Worm (Caenorhabditis elegans) whole organism, L4 larva: ENCODE results near the gene nspf-2.

ENCODE experiments used
- F26F4.8 ChIP-seq: fragments of 200-800 bp; sonication (Bioruptor generic); conservative IDR thresholded peaks from 2 replicates; pipeline ENCODE4 v1.3.6; 2022; ENCODE audit warnings: missing genetic modification characterization, missing compliant biosample characterization
- F49E8.2 ChIP-seq: sonication (generic microtip); optimal IDR thresholded peaks from 2 replicates; lab custom pipeline; 2016; ENCODE audit warnings: missing compliant biosample characterization, mild to moderate bottlenecking, missing genetic modification characterization, borderline replicate concordance
- T20F7.1 ChIP-seq: fragments of 200-800 bp; sonication (Bioruptor generic); optimal IDR thresholded peaks from 2 replicates; lab custom pipeline; 2018; ENCODE audit warnings: mild to moderate bottlenecking, missing genetic modification characterization, missing compliant biosample characterization
- T26A8.4 ChIP-seq: fragments of 200-800 bp; sonication (Bioruptor generic); IDR thresholded peaks from 2 replicates; pipeline ENCODE4 v1.3.6; 2022; ENCODE audit warnings: missing genetic modification characterization, missing compliant biosample characterization
- Y105C5A.15 ChIP-seq: fragments of 200-800 bp; sonication (Bioruptor generic); IDR thresholded peaks from 2 replicates; pipeline ENCODE4 v1.3.6; 2022; ENCODE audit warnings: missing genetic modification characterization, missing compliant biosample characterization
- Y48G9A.11 ChIP-seq: fragments of 200-800 bp; sonication (Bioruptor generic); IDR thresholded peaks from 2 replicates; pipeline ENCODE4 v1.3.6; 2022; ENCODE audit warnings: missing genetic modification reagents, missing genetic modification characterization, missing compliant biosample characterization
- ceh-20 ChIP-seq: fragments of 200-800 bp; sonication (Bioruptor generic); IDR thresholded peaks from 2 replicates; pipeline ENCODE4 v1.3.6; 2022; ENCODE audit warnings: missing genetic modification reagents, missing genetic modification characterization, missing compliant biosample characterization
- ceh-62 ChIP-seq: sonication (generic microtip); optimal IDR thresholded peaks from 2 replicates; lab custom pipeline; 2017; ENCODE audit warnings: missing biosample characterization, missing genetic modification characterization
- ces-1 ChIP-seq: fragments of 150-350 bp; sonication (generic microtip); optimal IDR thresholded peaks from 4 replicates; lab custom pipeline; 2014; ENCODE audit warnings: missing biosample characterization, missing genetic modification reagents, missing genetic modification characterization
- daf-16 ChIP-seq, 3 experiments: sonication (generic microtip); optimal IDR thresholded peaks; 2 replicates each; lab custom pipeline; 2016 to 2017; ENCODE audit warnings: missing genetic modification characterization in 3 of 3, missing genetic modification reagents in 3 of 3, mild to moderate bottlenecking in 2 of 3, missing compliant biosample characterization in 2 of 3, missing biosample characterization in 1 of 3, moderate library complexity in 1 of 3
- dmd-6 ChIP-seq: fragments of 200-800 bp; sonication (Bioruptor generic); IDR thresholded peaks from 2 replicates; pipeline ENCODE4 v1.3.6; 2022; ENCODE audit warnings: missing genetic modification reagents, missing genetic modification characterization, missing compliant biosample characterization
- dpl-1 ChIP-seq: fragments of 150-350 bp; optimal IDR thresholded peaks from 2 replicates; lab custom pipeline; 2014; ENCODE audit warnings: missing biosample characterization, missing genetic modification reagents, missing genetic modification characterization
- egl-27 ChIP-seq: sonication (generic microtip); optimal IDR thresholded peaks from 3 replicates; lab custom pipeline; 2017; ENCODE audit warnings: missing biosample characterization, missing genetic modification reagents, missing genetic modification characterization
- egl-43 ChIP-seq: fragments of 200-800 bp; sonication (Bioruptor generic); IDR thresholded peaks from 2 replicates; pipeline ENCODE4 v1.3.6; 2022; ENCODE audit warnings: missing genetic modification reagents, missing genetic modification characterization, missing compliant biosample characterization
- gei-8 ChIP-seq: fragments of 200-800 bp; sonication (Bioruptor generic); optimal IDR thresholded peaks from 2 replicates; lab custom pipeline; 2018; ENCODE audit warnings: mild to moderate bottlenecking, missing genetic modification characterization, missing compliant biosample characterization
- hif-1 ChIP-seq, 2 experiments: sonication (generic microtip); optimal IDR thresholded peaks; 2 replicates each; lab custom pipeline; 2016 to 2017; ENCODE audit warnings: missing compliant biosample characterization in 2 of 2, missing genetic modification characterization in 2 of 2, missing genetic modification reagents in 2 of 2, missing genotype in 2 of 2, mild to moderate bottlenecking in 1 of 2
- hlh-11 ChIP-seq: fragments of 200-800 bp; sonication (Bioruptor generic); optimal IDR thresholded peaks from 2 replicates; lab custom pipeline; 2018; ENCODE audit warnings: mild to moderate bottlenecking, missing genetic modification characterization, missing compliant biosample characterization
- hmg-1.1 ChIP-seq: fragments of 200-800 bp; sonication (Bioruptor generic); IDR thresholded peaks from 2 replicates; pipeline ENCODE4 v1.3.6; 2022; ENCODE audit warnings: missing genetic modification reagents, missing genetic modification characterization, missing compliant biosample characterization
- lin-15B ChIP-seq: fragments of 150-350 bp; sonication (generic microtip); optimal IDR thresholded peaks from 3 replicates; lab custom pipeline; 2014; ENCODE audit warnings: missing biosample characterization, missing genetic modification characterization
- lir-3 ChIP-seq: sonication (generic microtip); optimal IDR thresholded peaks from 2 replicates; lab custom pipeline; 2016; ENCODE audit warnings: mild to moderate bottlenecking, missing genetic modification characterization, missing compliant biosample characterization
- lsy-2 ChIP-seq, 2 experiments: fragments of 150-350 bp in 1 of 2; sonication (generic microtip) in 1 of 2; optimal IDR thresholded peaks; 2 replicates each; lab custom pipeline; 2014 to 2017; ENCODE audit warnings: missing biosample characterization in 2 of 2, missing genetic modification characterization in 2 of 2
- mdl-1 ChIP-seq, 2 experiments: fragments of 150-350 bp in 1 of 2; sonication (generic microtip) in 1 of 2; optimal IDR thresholded peaks; 2 replicates each; lab custom pipeline; 2014 to 2017; ENCODE audit warnings: missing biosample characterization in 2 of 2, missing genetic modification characterization in 2 of 2
- mep-1 ChIP-seq: fragments of 150-350 bp; sonication (generic microtip); optimal IDR thresholded peaks from 3 replicates; lab custom pipeline; 2014; ENCODE audit warnings: missing biosample characterization, missing genetic modification characterization
- mxl-3 ChIP-seq: fragments of 200-800 bp; sonication (Bioruptor generic); optimal IDR thresholded peaks from 2 replicates; lab custom pipeline; 2018; ENCODE audit warnings: mild to moderate bottlenecking, missing genetic modification characterization, missing compliant biosample characterization
- nhr-11 ChIP-seq: fragments of 150-350 bp; optimal IDR thresholded peaks from 2 replicates; lab custom pipeline; 2014; ENCODE audit warnings: missing biosample characterization, missing genetic modification characterization
- nhr-237 ChIP-seq: sonication (generic microtip); optimal IDR thresholded peaks from 2 replicates; lab custom pipeline; 2017; ENCODE audit warnings: missing biosample characterization, missing genetic modification characterization
- nhr-28 ChIP-seq: fragments of 150-350 bp; optimal IDR thresholded peaks from 2 replicates; lab custom pipeline; 2014; ENCODE audit warnings: missing biosample characterization, missing genetic modification characterization
- nhr-6 ChIP-seq: fragments of 150-350 bp; optimal IDR thresholded peaks from 2 replicates; lab custom pipeline; 2014; ENCODE audit warnings: missing biosample characterization, missing genetic modification characterization
- nhr-77 ChIP-seq: fragments of 150-350 bp; optimal IDR thresholded peaks from 2 replicates; lab custom pipeline; 2014; ENCODE audit warnings: missing biosample characterization, missing genetic modification characterization
- pha-4 ChIP-seq, 2 experiments: fragments of 150-350 bp in 1 of 2; fragments of 200-800 bp in 1 of 2; sonication (Bioruptor generic) in 1 of 2; IDR thresholded peaks in 1 of 2; optimal IDR thresholded peaks in 1 of 2; 2 replicates each; pipeline versions ENCODE4 v1.3.6 to Lab custom; 2014 to 2022; ENCODE audit warnings: missing genetic modification characterization in 2 of 2, missing genetic modification reagents in 2 of 2, missing biosample characterization in 1 of 2, missing compliant biosample characterization in 1 of 2
- skn-1 ChIP-seq: fragments of 150-350 bp; optimal IDR thresholded peaks from 2 replicates; lab custom pipeline; 2014; ENCODE audit warnings: missing biosample characterization, missing genetic modification characterization
- snpc-4 ChIP-seq: fragments of 150-350 bp; optimal IDR thresholded peaks from 2 replicates; lab custom pipeline; 2014; ENCODE audit warnings: missing biosample characterization, missing genetic modification characterization
- spr-1 ChIP-seq: sonication (generic microtip); optimal IDR thresholded peaks from 2 replicates; lab custom pipeline; 2016; ENCODE audit warnings: mild to moderate bottlenecking, missing genetic modification characterization, missing compliant biosample characterization
- unc-130 ChIP-seq: sonication (generic microtip); optimal IDR thresholded peaks from 2 replicates; lab custom pipeline; 2016; ENCODE audit warnings: missing genetic modification reagents, missing genetic modification characterization, missing compliant biosample characterization
- unc-62 ChIP-seq, 3 experiments: fragments of 150-350 bp in 1 of 3; sonication (generic microtip); optimal IDR thresholded peaks in 2 of 3; peaks in 1 of 3; 1 replicate in 1 of 3; 2 replicates in 2 of 3; lab custom pipeline; 2014 to 2017; ENCODE audit warnings: missing biosample characterization in 3 of 3, missing genetic modification characterization in 3 of 3, missing genetic modification reagents in 3 of 3, missing genotype in 1 of 3
- vab-7 ChIP-seq: fragments of 200-800 bp; sonication (Bioruptor generic); IDR thresholded peaks from 2 replicates; pipeline ENCODE4 v1.3.6; 2022; ENCODE audit warnings: missing genetic modification reagents, missing genetic modification characterization, missing compliant biosample characterization
- zip-2 ChIP-seq: fragments of 150-350 bp; optimal IDR thresholded peaks from 2 replicates; lab custom pipeline; 2014; ENCODE audit warnings: missing biosample characterization, missing genetic modification characterization

The nspf-2 gene

ce11 chrII:2649015-2649414 is 39.7 kb upstream of the nspf-2 start:
- peak; percentile 19 for TF ChIP-seq nhr-11 (tag; lab: Kevin White, UChicago)
- no peak for TF ChIP-seq ces-1 (GFP tag; lab: Kevin White, UChicago)
- TF ChIP-seq mdl-1 (tag; optimal IDR thresholded peaks at IDR 0.05; lab: Kevin White, UChicago) = no peak
- no peak for TF ChIP-seq dpl-1 (GFP tag; lab: Kevin White, UChicago)
- TF ChIP-seq daf-16 (GFP tag; optimal IDR thresholded peaks at IDR 0.05; lab: Kevin White, UChicago) = peak in 1 of 2 experiments; percentile 60
- no peak for TF ChIP-seq daf-16 (tag; optimal IDR thresholded peaks at IDR 0.05; lab: Kevin White, UChicago)
- no peak for TF ChIP-seq nhr-237 (tag; lab: Kevin White, UChicago)
- TF ChIP-seq hif-1 (tag; optimal IDR thresholded peaks at IDR 0.05; lab: Kevin White, UChicago) = no peak
- peak; percentile 0 for TF ChIP-seq nhr-28 (tag; lab: Kevin White, UChicago)
- no peak for TF ChIP-seq Y105C5A.15 (GFP tag; lab: Robert Waterston, UW)
- TF ChIP-seq hlh-11 (tag; lab: Kevin White, UChicago) = peak; percentile 10
- no peak for TF ChIP-seq egl-27 (tag; lab: Kevin White, UChicago)
- no peak for TF ChIP-seq lin-15B
- TF ChIP-seq T20F7.1 (GFP tag; lab: Kevin White, UChicago) = no peak
- no peak for TF ChIP-seq spr-1 (tag; lab: Kevin White, UChicago)
- TF ChIP-seq F26F4.8 (GFP tag; lab: Robert Waterston, UW) = no peak
- no peak for TF ChIP-seq mep-1 (tag; lab: Kevin White, UChicago)
- TF ChIP-seq ceh-20 (GFP tag; lab: Robert Waterston, UW) = 0 out of 2 replicates have a peak, but pooled peaks have one; percentile 19
- TF ChIP-seq ceh-62 = no peak
- no peak for TF ChIP-seq zip-2 (tag; lab: Kevin White, UChicago)
- no peak for TF ChIP-seq snpc-4 (tag; lab: Kevin White, UChicago)
- TF ChIP-seq T26A8.4 (GFP tag; lab: Robert Waterston, UW) = no peak
- no peak for TF ChIP-seq skn-1 (tag; lab: Kevin White, UChicago)
- peak; percentile 48; the same call in 1 of the 2 replicates for TF ChIP-seq hmg-1.1 (GFP tag; lab: Robert Waterston, UW)
- TF ChIP-seq vab-7 = no peak
- TF ChIP-seq gei-8 (GFP tag; lab: Kevin White, UChicago) = no peak
- TF ChIP-seq unc-62 (GFP tag; optimal IDR thresholded peaks at IDR 0.05 in 1 of 2; lab: Kevin White, UChicago) = no peak
- no peak for TF ChIP-seq unc-62 (tag; optimal IDR thresholded peaks at IDR 0.05; lab: Kevin White, UChicago)
- TF ChIP-seq egl-43 (GFP tag; lab: Robert Waterston, UW) = no peak

- no peak for TF ChIP-seq nhr-6 (tag; lab: Kevin White, UChicago)
- TF ChIP-seq F49E8.2 (tag; lab: Kevin White, UChicago) = no peak
- TF ChIP-seq lsy-2 (tag; optimal IDR thresholded peaks at IDR 0.05; lab: Kevin White, UChicago) = no peak
- no peak for TF ChIP-seq unc-130 (GFP tag; lab: Kevin White, UChicago)
- no peak for TF ChIP-seq snpc-4 (tag; lab: Kevin White, UChicago)
- TF ChIP-seq lir-3 (tag; lab: Kevin White, UChicago) = no peak
- TF ChIP-seq ceh-62 = no peak
- TF ChIP-seq Y48G9A.11 = no peak
- no peak for TF ChIP-seq skn-1 (tag; lab: Kevin White, UChicago)
- TF ChIP-seq nhr-77 (tag; lab: Kevin White, UChicago) = no peak
- no peak for TF ChIP-seq pha-4 (GFP tag; IDR thresholded peaks at IDR 0.05; lab: Robert Waterston, UW)
- no peak for TF ChIP-seq pha-4 (tag; optimal IDR thresholded peaks at IDR 0.05; lab: Kevin White, UChicago)
- TF ChIP-seq egl-27 (tag; lab: Kevin White, UChicago) = no peak
- TF ChIP-seq dmd-6 (GFP tag; lab: Robert Waterston, UW) = no peak
- no peak for TF ChIP-seq mxl-3 (GFP tag; lab: Kevin White, UChicago)
These were observed 39.2 kb upstream of the nspf-2 start, which contains the start of the genes F22E5.13 and F22E5.6 for ce11 chrII:2649539-2649938. F22E5.13 (minus strand) TSS chrII:2649639. F22E5.6 (plus strand) TSS chrII:2649835.
